Fruit fly (Drosophila melanogaster): ENCODE data around the gene CG32298.

The CG32298 gene

DNA sequence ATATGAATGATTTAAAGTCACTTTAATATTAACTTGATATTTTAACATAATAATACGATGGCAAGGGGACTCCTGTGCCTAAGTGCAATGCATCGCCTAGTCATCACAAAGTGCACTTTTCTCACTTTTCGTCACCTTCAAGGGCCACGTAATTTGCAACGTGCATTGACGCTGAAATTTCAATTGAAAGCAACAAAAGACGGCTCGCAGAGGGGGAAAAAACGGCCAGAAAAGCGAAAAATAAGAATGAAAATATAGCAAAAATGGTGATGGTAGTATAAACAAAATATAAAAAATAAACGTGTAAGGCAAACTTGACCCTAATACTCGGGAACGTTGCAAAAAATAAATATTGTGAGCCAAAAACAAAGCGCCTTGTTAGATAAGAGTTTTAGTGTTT, 32.8 kb upstream of the CG32298 start:
- TF ChIP-seq usp (GFP tag; optimal IDR thresholded peaks at IDR 0.05) = no peak
- TF ChIP-seq EcR (GFP tag; optimal IDR thresholded peaks at IDR 0.05) = no peak
- TF ChIP-seq psq (optimal IDR thresholded peaks at IDR 0.05) = no peak
- TF ChIP-seq CG8478 (optimal IDR thresholded peaks at IDR 0.05) = no peak
- TF ChIP-seq Dll (optimal IDR thresholded peaks at IDR 0.05) = no peak
- TF ChIP-seq pan (optimal IDR thresholded peaks at IDR 0.05) = no peak

- no peak for TF ChIP-seq EcR (GFP tag; optimal IDR thresholded peaks at IDR 0.05)
- no peak for TF ChIP-seq psq (optimal IDR thresholded peaks at IDR 0.05)
- no peak for TF ChIP-seq Dll (optimal IDR thresholded peaks at IDR 0.05)
- TF ChIP-seq usp (GFP tag; optimal IDR thresholded peaks at IDR 0.05) = no peak
- TF ChIP-seq CG8478 (optimal IDR thresholded peaks at IDR 0.05) = no peak
- TF ChIP-seq pan (optimal IDR thresholded peaks at IDR 0.05) = no peak
Measured at dm6 chr3L:2422763-2423162, 32.0 kb upstream of the CG32298 start.

DNA sequence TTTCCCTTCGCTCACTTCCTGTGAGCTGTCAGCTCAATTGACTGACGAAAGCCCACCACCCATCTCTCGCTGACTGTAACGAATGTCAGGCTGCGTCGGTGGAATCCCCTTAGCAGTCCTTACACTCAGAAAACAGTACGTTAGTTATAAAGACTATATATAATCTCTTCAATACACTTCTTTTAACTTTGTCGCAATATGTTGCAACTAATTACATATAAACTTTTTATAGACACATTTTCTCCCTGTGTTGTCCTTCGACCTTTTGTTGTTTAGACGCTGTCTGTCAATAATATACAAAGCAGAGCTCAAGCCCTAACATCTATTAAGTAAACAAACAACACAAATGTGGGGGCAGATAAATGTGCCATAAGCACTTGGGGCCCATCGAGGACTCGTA, 30.3 kb upstream of the CG32298 start:
- no peak for TF ChIP-seq CG8478 (optimal IDR thresholded peaks at IDR 0.05)
- no peak for TF ChIP-seq Dll (optimal IDR thresholded peaks at IDR 0.05)
- no peak for TF ChIP-seq psq (optimal IDR thresholded peaks at IDR 0.05)
- TF ChIP-seq usp (GFP tag; optimal IDR thresholded peaks at IDR 0.05) = no peak
- TF ChIP-seq pan (optimal IDR thresholded peaks at IDR 0.05) = no peak
- TF ChIP-seq EcR (GFP tag; optimal IDR thresholded peaks at IDR 0.05) = no peak

DNA sequence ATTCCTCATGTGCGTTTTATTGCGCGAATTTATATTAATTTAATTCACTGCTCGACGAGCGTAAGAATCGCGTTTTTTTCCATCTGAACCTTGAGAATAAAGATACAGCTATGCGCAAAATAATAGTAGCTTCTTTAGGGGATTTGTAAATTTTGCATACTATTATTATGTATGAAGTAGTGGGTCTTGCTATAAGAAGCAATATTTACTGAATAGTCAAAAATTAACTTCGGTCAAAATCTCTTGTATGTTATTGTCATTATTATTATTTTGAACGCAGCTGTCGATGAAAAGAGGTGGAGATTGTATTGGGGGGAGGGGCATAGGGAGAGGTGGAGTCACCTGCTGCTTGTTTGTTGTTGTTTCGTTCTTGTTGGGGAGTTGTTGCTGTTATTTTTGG, 28.0 kb upstream of the CG32298 start:
- TF ChIP-seq psq (optimal IDR thresholded peaks at IDR 0.05) = no peak
- TF ChIP-seq EcR (GFP tag; optimal IDR thresholded peaks at IDR 0.05) = no peak
- TF ChIP-seq pan (optimal IDR thresholded peaks at IDR 0.05) = no peak
- no peak for TF ChIP-seq Dll (optimal IDR thresholded peaks at IDR 0.05)
- no peak for TF ChIP-seq usp (GFP tag; optimal IDR thresholded peaks at IDR 0.05)
- no peak for TF ChIP-seq CG8478 (optimal IDR thresholded peaks at IDR 0.05)

dm6 chr3L:2417399-2418040, 26.7 kb upstream of the CG32298 start:
- TF ChIP-seq pan (optimal IDR thresholded peaks at IDR 0.05) = peak; percentile 31
- no peak for TF ChIP-seq usp (GFP tag; optimal IDR thresholded peaks at IDR 0.05)
- TF ChIP-seq psq (optimal IDR thresholded peaks at IDR 0.05) = no peak

DNA sequence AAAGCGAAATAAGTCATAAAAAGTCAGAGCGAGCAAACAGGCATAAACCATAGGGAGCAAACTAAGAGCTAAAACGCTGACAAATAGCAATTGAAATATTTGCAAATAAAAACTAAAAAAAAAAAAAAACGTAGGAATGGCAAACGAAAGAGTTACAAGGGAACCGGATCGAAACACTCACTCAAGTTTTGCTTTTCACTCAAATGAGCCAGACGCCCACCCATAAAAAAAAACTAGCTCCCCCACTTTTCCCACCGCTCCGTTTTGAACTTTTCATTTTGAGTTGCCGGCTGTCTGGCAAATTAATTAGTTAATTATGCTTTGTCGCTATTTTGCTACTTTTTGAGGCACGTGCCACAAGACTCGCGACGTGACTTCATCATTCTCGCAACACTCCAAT, 24.1 kb upstream of the CG32298 start:
- no peak for TF ChIP-seq pan (optimal IDR thresholded peaks at IDR 0.05)
- TF ChIP-seq EcR (GFP tag; optimal IDR thresholded peaks at IDR 0.05) = no peak
- TF ChIP-seq Dll (optimal IDR thresholded peaks at IDR 0.05) = no peak
- no peak for TF ChIP-seq usp (GFP tag; optimal IDR thresholded peaks at IDR 0.05)
- TF ChIP-seq psq (optimal IDR thresholded peaks at IDR 0.05) = no peak
- TF ChIP-seq CG8478 (optimal IDR thresholded peaks at IDR 0.05) = no peak

DNA sequence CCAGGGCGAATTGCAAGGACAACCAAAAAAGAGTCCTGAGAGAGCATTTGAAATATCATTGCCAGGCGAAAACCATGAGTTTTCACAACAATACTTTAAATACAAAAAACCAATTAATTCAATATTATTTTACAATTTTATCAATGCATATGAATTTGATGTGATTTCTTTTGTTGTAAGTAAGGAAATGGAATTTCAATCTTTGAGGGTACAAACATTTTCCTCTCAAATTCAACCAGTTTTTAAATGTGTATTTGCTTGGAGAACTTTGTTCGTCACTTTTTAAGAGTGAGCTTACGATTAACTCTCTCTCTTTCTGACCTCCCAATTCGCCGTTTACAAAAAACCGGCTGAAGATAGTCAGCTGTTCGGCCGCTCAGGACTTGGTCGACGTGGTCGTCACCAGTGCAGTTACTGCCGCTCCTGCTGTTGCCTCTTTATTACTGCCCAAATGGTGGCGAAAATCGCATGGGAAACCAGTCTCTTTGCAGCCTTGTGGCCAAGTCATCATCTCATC, 20.8 kb upstream of the CG32298 start:
- TF ChIP-seq pan (optimal IDR thresholded peaks at IDR 0.05) = no peak
- no peak for TF ChIP-seq usp (GFP tag; optimal IDR thresholded peaks at IDR 0.05)
- no peak for TF ChIP-seq EcR (GFP tag; optimal IDR thresholded peaks at IDR 0.05)
- no peak for TF ChIP-seq Dll (optimal IDR thresholded peaks at IDR 0.05)
- TF ChIP-seq psq (optimal IDR thresholded peaks at IDR 0.05) = no peak
- TF ChIP-seq CG8478 (optimal IDR thresholded peaks at IDR 0.05) = no peak

DNA sequence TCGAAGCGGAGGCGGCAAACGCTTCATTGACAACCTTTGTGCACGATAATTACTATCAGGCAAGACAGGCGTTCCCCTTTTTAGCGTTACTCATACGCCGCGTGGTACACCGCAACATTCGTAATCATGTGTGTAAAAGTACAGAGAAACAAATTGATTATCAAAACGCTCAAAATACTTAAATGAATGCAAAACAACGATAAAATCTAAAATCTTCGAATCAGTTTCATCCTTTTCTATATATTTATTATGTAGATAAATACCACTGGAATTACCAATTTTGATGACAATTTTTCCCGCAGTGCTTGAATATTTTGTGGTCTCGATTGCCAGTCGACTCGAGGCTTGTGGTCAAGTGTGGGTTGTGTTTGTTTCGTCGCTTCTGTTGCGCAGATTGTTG, 20.1 kb upstream of the CG32298 start:
- TF ChIP-seq CG8478 (optimal IDR thresholded peaks at IDR 0.05) = no peak
- no peak for TF ChIP-seq usp (GFP tag; optimal IDR thresholded peaks at IDR 0.05)
- no peak for TF ChIP-seq pan (optimal IDR thresholded peaks at IDR 0.05)
- no peak for TF ChIP-seq psq (optimal IDR thresholded peaks at IDR 0.05)
- no peak for TF ChIP-seq Dll (optimal IDR thresholded peaks at IDR 0.05)
- no peak for TF ChIP-seq EcR (GFP tag; optimal IDR thresholded peaks at IDR 0.05)

DNA sequence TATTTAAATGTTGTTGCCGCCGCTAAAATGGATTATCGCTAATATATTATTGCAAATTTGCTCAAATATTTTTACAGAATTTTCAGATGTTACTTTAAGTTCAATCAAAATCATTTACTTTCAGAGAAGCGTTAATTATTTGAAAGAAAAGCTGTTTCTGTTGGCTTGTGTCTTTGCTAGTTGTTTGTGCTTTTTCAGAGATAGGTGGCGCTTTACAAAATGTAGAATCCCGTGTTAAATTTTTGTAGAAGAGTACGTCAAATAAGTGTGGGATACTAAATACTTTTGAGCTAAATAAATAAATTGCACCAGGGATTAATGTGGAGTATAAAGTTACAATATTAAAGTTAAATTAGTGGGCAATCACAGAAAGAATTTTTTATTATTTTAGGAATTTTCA, 18.5 kb upstream of the CG32298 start:
- no peak for TF ChIP-seq usp (GFP tag; optimal IDR thresholded peaks at IDR 0.05)
- TF ChIP-seq psq (optimal IDR thresholded peaks at IDR 0.05) = no peak

DNA sequence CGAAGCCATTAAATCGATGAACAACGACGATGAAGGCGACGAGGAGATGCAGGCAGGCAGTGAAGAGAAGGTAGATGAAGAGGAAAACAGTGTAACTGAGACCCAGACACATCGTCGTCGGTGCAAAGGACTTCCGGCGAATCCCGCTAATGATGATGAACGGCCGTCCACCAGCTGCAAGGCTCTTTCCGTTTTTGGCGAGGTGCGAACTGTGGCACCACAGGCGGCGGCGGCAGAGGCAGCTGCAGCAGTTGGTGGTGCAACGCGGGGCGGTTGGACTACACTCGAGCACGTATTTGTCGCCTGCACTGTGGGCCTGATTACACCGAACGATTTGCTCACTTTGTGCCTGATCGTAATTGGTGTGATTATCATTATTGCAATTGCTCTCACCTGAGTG, 17.2 kb upstream of the CG32298 start:
- TF ChIP-seq EcR (GFP tag; optimal IDR thresholded peaks at IDR 0.05) (no peak), usp (GFP tag; optimal IDR thresholded peaks at IDR 0.05) (no peak), CG8478 (optimal IDR thresholded peaks at IDR 0.05) (no peak), pan (optimal IDR thresholded peaks at IDR 0.05) (no peak), psq (optimal IDR thresholded peaks at IDR 0.05) (no peak), Dll (optimal IDR thresholded peaks at IDR 0.05) (no peak)

- TF ChIP-seq EcR (GFP tag; optimal IDR thresholded peaks at IDR 0.05) = no peak
- no peak for TF ChIP-seq pan (optimal IDR thresholded peaks at IDR 0.05)
- no peak for TF ChIP-seq psq (optimal IDR thresholded peaks at IDR 0.05)
- TF ChIP-seq CG8478 (optimal IDR thresholded peaks at IDR 0.05) = no peak
- TF ChIP-seq usp (GFP tag; optimal IDR thresholded peaks at IDR 0.05) = no peak
- TF ChIP-seq Dll (optimal IDR thresholded peaks at IDR 0.05) = no peak
Measured at dm6 chr3L:2407271-2407670, 16.5 kb upstream of the CG32298 start.

dm6 chr3L:2402206-2402605, 11.4 kb upstream of the CG32298 start:
- TF ChIP-seq CG8478 (optimal IDR thresholded peaks at IDR 0.05) = no peak
- TF ChIP-seq Dll (optimal IDR thresholded peaks at IDR 0.05) = no peak
- TF ChIP-seq psq (optimal IDR thresholded peaks at IDR 0.05) = no peak
- TF ChIP-seq usp (GFP tag; optimal IDR thresholded peaks at IDR 0.05) = no peak
- TF ChIP-seq pan (optimal IDR thresholded peaks at IDR 0.05) = no peak
- TF ChIP-seq EcR (GFP tag; optimal IDR thresholded peaks at IDR 0.05) = no peak

DNA sequence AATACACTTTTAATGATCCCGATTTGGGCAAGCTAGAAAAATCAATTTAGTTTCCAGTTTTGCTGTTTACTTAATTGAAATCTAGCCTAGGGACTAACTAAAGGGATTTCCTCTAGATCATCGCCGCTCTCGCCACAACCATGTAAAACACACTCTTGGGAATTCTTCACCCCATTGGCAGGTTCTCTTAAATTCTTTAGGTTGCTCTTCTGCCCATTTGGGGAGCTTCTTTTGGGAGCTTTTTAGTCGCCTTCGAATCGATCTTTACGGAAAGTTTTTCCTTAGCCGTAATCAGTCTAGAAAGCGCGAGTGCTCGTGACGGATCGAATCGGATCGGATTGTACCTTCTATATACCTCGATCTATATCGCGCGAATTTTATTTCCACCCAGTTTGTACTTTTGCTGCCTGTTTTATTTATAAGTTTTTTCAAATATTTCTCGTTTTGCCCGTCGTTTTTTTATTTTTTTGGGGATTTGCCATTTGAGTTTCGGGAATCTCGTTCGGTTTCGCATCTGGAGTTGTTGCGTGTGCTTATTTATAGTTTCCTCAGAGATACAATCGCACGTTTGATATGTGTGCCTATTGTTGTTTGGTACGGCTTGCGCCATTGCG, 9.5 kb upstream of the CG32298 start:
- TF ChIP-seq Dll (optimal IDR thresholded peaks at IDR 0.05) = no peak
- TF ChIP-seq pan (optimal IDR thresholded peaks at IDR 0.05) = no peak
- no peak for TF ChIP-seq EcR (GFP tag; optimal IDR thresholded peaks at IDR 0.05)
- no peak for TF ChIP-seq psq (optimal IDR thresholded peaks at IDR 0.05)
- no peak for TF ChIP-seq usp (GFP tag; optimal IDR thresholded peaks at IDR 0.05)
- no peak for TF ChIP-seq CG8478 (optimal IDR thresholded peaks at IDR 0.05)
